Fruit fly (Drosophila melanogaster): ENCODE results near the gene HisRS.

The HisRS gene

dm6 chrX:18546785-18547184, 31.6 kb downstream of the HisRS start (continued):
- peak; percentile 76 for TF ChIP-seq gro (GFP tag; optimal IDR thresholded peaks at IDR 0.05)
- peak; percentile 11 for TF ChIP-seq p53 (GFP tag; optimal IDR thresholded peaks at IDR 0.05)
- TF ChIP-seq CG2199 (GFP tag; IDR thresholded peaks at IDR 0.05): 0 out of 3 replicates have a peak, but pooled peaks have one; percentile 40
- peak; percentile 82 for TF ChIP-seq unpg (GFP tag; optimal IDR thresholded peaks at IDR 0.05)
- peak; percentile 73 for TF ChIP-seq sug (tag; optimal IDR thresholded peaks at IDR 0.05)
- peak; percentile 67 for TF ChIP-seq so (GFP tag; IDR thresholded peaks at IDR 0.05)
- TF ChIP-seq HLHmδ (GFP tag; optimal IDR thresholded peaks at IDR 0.05): no peak
- no peak for TF ChIP-seq sim (GFP tag; IDR thresholded peaks at IDR 0.05)
- no peak for TF ChIP-seq Lhr (GFP tag; optimal IDR thresholded peaks at IDR 0.05)
- TF ChIP-seq tgo (GFP tag; IDR thresholded peaks at IDR 0.05): peak; percentile 91
- peak; percentile 51; the same call in 1 of the 3 replicates for TF ChIP-seq Optix (GFP tag; IDR thresholded peaks at IDR 0.05)
- TF ChIP-seq Ptx1 (GFP tag; IDR thresholded peaks at IDR 0.05): peak; percentile 87
- TF ChIP-seq ERR (GFP tag; optimal IDR thresholded peaks at IDR 0.05): peak; percentile 30
- TF ChIP-seq ttk (GFP tag; IDR thresholded peaks at IDR 0.05): peak; percentile 79
- TF ChIP-seq pita (GFP tag; optimal IDR thresholded peaks at IDR 0.05): no peak
- peak; percentile 61 for TF ChIP-seq CG12155 (GFP tag; optimal IDR thresholded peaks at IDR 0.05)
- no peak for TF ChIP-seq CG1832 (GFP tag; optimal IDR thresholded peaks at IDR 0.05)
- peak; percentile 63 for TF ChIP-seq CG1602 (GFP tag; optimal IDR thresholded peaks at IDR 0.05)
- TF ChIP-seq gce (GFP tag; IDR thresholded peaks at IDR 0.05): peak; percentile 45; the same call in 2 of the 3 replicates
- peak; percentile 96 for TF ChIP-seq Ets65A (GFP tag)
- peak; percentile 12; the same call in 1 of the 2 replicates for TF ChIP-seq ham (GFP tag; IDR thresholded peaks at IDR 0.05)
- TF ChIP-seq Mad (GFP tag; optimal IDR thresholded peaks at IDR 0.05): peak; percentile 59
- TF ChIP-seq kah (GFP tag; optimal IDR thresholded peaks at IDR 0.05): peak; percentile 34
- peak; percentile 39 for TF ChIP-seq ab (GFP tag; optimal IDR thresholded peaks at IDR 0.05)
- TF ChIP-seq Oaz (GFP tag; IDR thresholded peaks at IDR 0.05): peak; percentile 74
- TF ChIP-seq CG2120 (GFP tag; optimal IDR thresholded peaks at IDR 0.05): peak; percentile 88
- TF ChIP-seq Max (GFP tag; optimal IDR thresholded peaks at IDR 0.05): peak; percentile 48
- peak; percentile 68 for TF ChIP-seq crol (GFP tag; IDR thresholded peaks at IDR 0.05)
- TF ChIP-seq unc-4 (GFP tag; IDR thresholded peaks at IDR 0.05; ENCODE audit: partially characterized antibody): no peak
- TF ChIP-seq Atf3 (GFP tag; optimal IDR thresholded peaks at IDR 0.05): peak; percentile 52
- TF ChIP-seq CG11093 (GFP tag; IDR thresholded peaks at IDR 0.05): peak; percentile 82
- no peak for TF ChIP-seq NC2α (GFP tag; optimal IDR thresholded peaks at IDR 0.05)
- TF ChIP-seq ATbp (GFP tag; optimal IDR thresholded peaks at IDR 0.05): peak; percentile 57
- TF ChIP-seq slou (GFP tag; optimal IDR thresholded peaks at IDR 0.05): no peak
- TF ChIP-seq CG33557 (GFP tag; optimal IDR thresholded peaks at IDR 0.05): no peak
- TF ChIP-seq CG13775 (GFP tag; optimal IDR thresholded peaks at IDR 0.05): peak; percentile 56
- TF ChIP-seq NK7.1 (GFP tag; optimal IDR thresholded peaks at IDR 0.05): peak; percentile 46
- TF ChIP-seq CG4730 (GFP tag; IDR thresholded peaks at IDR 0.05): peak; percentile 85
- peak; percentile 87 for TF ChIP-seq CG2678 (tag; optimal IDR thresholded peaks at IDR 0.05)
- TF ChIP-seq ranshi (GFP tag; IDR thresholded peaks at IDR 0.05): peak; percentile 85
- TF ChIP-seq salm (tag; optimal IDR thresholded peaks at IDR 0.05): peak; percentile 27
- peak; percentile 57 for TF ChIP-seq pum (GFP tag; optimal IDR thresholded peaks at IDR 0.05)
- no peak for TF ChIP-seq hth (optimal IDR thresholded peaks at IDR 0.05)
- peak; percentile 52 for TF ChIP-seq lbe (GFP tag; optimal IDR thresholded peaks at IDR 0.05)
- TF ChIP-seq Dek (tag; optimal IDR thresholded peaks at IDR 0.05): peak; percentile 68
- peak; percentile 75 for TF ChIP-seq Gug (GFP tag; IDR thresholded peaks at IDR 0.05)
- no peak for TF ChIP-seq YL-1 (GFP tag; optimal IDR thresholded peaks at IDR 0.05)
- peak; percentile 44 for TF ChIP-seq eyg (GFP tag; optimal IDR thresholded peaks at IDR 0.05)
- peak; percentile 81 for TF ChIP-seq CG14667 (GFP tag; IDR thresholded peaks at IDR 0.05)
- peak; percentile 77 for TF ChIP-seq MBD-R2 (GFP tag; IDR thresholded peaks at IDR 0.05)
- peak; percentile 50; the same call in 1 of the 3 replicates for TF ChIP-seq sr (GFP tag; IDR thresholded peaks at IDR 0.05)
- TF ChIP-seq nau (GFP tag; optimal IDR thresholded peaks at IDR 0.05): peak; percentile 24
- TF ChIP-seq CG3838 (GFP tag; optimal IDR thresholded peaks at IDR 0.05): peak; percentile 32
